Worm (Caenorhabditis elegans) whole organism, early embryonic: ENCODE results near the gene dhs-16.

ENCODE experiments used
- B0310.2 ChIP-seq: sonication (generic microtip); optimal IDR thresholded peaks from 2 replicates; lab custom pipeline; 2016; ENCODE audit warnings: mild to moderate bottlenecking, missing genetic modification characterization, missing compliant biosample characterization
- F13C5.2 ChIP-seq: sonication (generic microtip); optimal IDR thresholded peaks from 2 replicates; lab custom pipeline; 2017; ENCODE audit warnings: mild to moderate bottlenecking, missing genetic modification characterization, inconsistent platforms, missing compliant biosample characterization
- aly-1 ChIP-seq: sonication (generic microtip); optimal IDR thresholded peaks from 2 replicates; lab custom pipeline; 2016; ENCODE audit warnings: missing genetic modification characterization, missing compliant biosample characterization
- ama-1 ChIP-seq: fragments of 150-350 bp; optimal IDR thresholded peaks from 2 replicates; lab custom pipeline; 2014
- ceh-13 ChIP-seq: fragments of 200-800 bp; sonication (Bioruptor generic); optimal IDR thresholded peaks from 2 replicates; lab custom pipeline; 2018; ENCODE audit warnings: mild to moderate bottlenecking, missing genetic modification characterization, missing compliant biosample characterization
- ceh-36 ChIP-seq: sonication (generic microtip); optimal IDR thresholded peaks from 2 replicates; lab custom pipeline; 2016; ENCODE audit warnings: missing genetic modification characterization, inconsistent platforms, missing compliant biosample characterization
- ets-7 ChIP-seq: sonication (generic microtip); optimal IDR thresholded peaks from 2 replicates; lab custom pipeline; 2016; ENCODE audit warnings: missing genotype, missing genetic modification characterization, missing compliant biosample characterization
- flt-1 ChIP-seq: fragments of 200-800 bp; sonication (Bioruptor generic); IDR thresholded peaks from 2 replicates; pipeline ENCODE4 v1.3.6; 2022; ENCODE audit warnings: missing genetic modification characterization, missing compliant biosample characterization
- hmbx-1 ChIP-seq: sonication (generic microtip); optimal IDR thresholded peaks from 2 replicates; lab custom pipeline; 2016; ENCODE audit warnings: mild to moderate bottlenecking, missing genetic modification characterization, missing compliant biosample characterization
- hmg-4 ChIP-seq: fragments of 200-800 bp; sonication (Bioruptor generic); optimal IDR thresholded peaks from 2 replicates; lab custom pipeline; 2018; ENCODE audit warnings: mild to moderate bottlenecking, missing genetic modification characterization, missing compliant biosample characterization
- hnd-1 ChIP-seq: sonication (generic microtip); optimal IDR thresholded peaks from 2 replicates; lab custom pipeline; 2016; ENCODE audit warnings: missing genetic modification characterization, missing compliant biosample characterization
- pes-1 ChIP-seq: fragments of 200-800 bp; sonication (Bioruptor generic); IDR thresholded peaks from 2 replicates; pipeline ENCODE4 v1.3.6; 2022; ENCODE audit warnings: missing genetic modification reagents, missing genetic modification characterization, missing compliant biosample characterization
- scrt-1 ChIP-seq: fragments of 200-800 bp; sonication (Bioruptor generic); IDR thresholded peaks from 2 replicates; pipeline ENCODE4 v1.3.6; 2022; ENCODE audit warnings: missing genetic modification characterization, missing compliant biosample characterization
- sea-1 ChIP-seq: fragments of 200-800 bp; sonication (Bioruptor generic); conservative IDR thresholded peaks from 2 replicates; pipeline ENCODE4 v1.3.6; 2022; ENCODE audit warnings: missing genetic modification characterization, missing compliant biosample characterization
- tbx-11 ChIP-seq: fragments of 200-800 bp; sonication (Bioruptor generic); IDR thresholded peaks from 2 replicates; pipeline ENCODE4 v1.3.6; 2022; ENCODE audit warnings: missing genetic modification characterization, missing compliant biosample characterization
- tbx-37 ChIP-seq: fragments of 200-800 bp; sonication (Bioruptor generic); conservative IDR thresholded peaks from 2 replicates; pipeline ENCODE4 v1.3.6; 2022; ENCODE audit warnings: missing genetic modification reagents, missing genetic modification characterization, missing compliant biosample characterization
- tra-4 ChIP-seq: sonication (generic microtip); optimal IDR thresholded peaks from 2 replicates; lab custom pipeline; 2017; ENCODE audit warnings: missing genetic modification characterization, missing compliant biosample characterization

The dhs-16 gene

ce11 chrV:5983380-5983779 lies at the start of gene dhs-16:
Gene dhs-16 (plus strand): TSS chrV:5983745.
- no peak for TF ChIP-seq scrt-1
- no peak for TF ChIP-seq tbx-11 (GFP tag; lab: Robert Waterston, UW)
- no peak for TF ChIP-seq hmbx-1 (tag; lab: Kevin White, UChicago)
- TF ChIP-seq B0310.2 (tag; lab: Kevin White, UChicago): no peak
- no peak for TF ChIP-seq F13C5.2 (tag; lab: Kevin White, UChicago)
- TF ChIP-seq ceh-13: no peak
- TF ChIP-seq pes-1: no peak
- no peak for TF ChIP-seq tbx-37 (GFP tag; lab: Robert Waterston, UW)
- no peak for TF ChIP-seq ama-1 (lab: Kevin White, UChicago)
- TF ChIP-seq ets-7 (tag; lab: Kevin White, UChicago): no peak
- no peak for TF ChIP-seq ceh-36
- no peak for TF ChIP-seq hmg-4 (GFP tag; lab: Kevin White, UChicago)
- TF ChIP-seq tra-4 (tag; lab: Kevin White, UChicago): no peak
- TF ChIP-seq flt-1 (GFP tag; lab: Robert Waterston, UW): no peak
- no peak for TF ChIP-seq hnd-1
- no peak for TF ChIP-seq aly-1
- TF ChIP-seq sea-1 (GFP tag; lab: Robert Waterston, UW): no peak

- TF ChIP-seq tbx-37 (GFP tag; lab: Robert Waterston, UW): no peak
- TF ChIP-seq tbx-11 (GFP tag; lab: Robert Waterston, UW): no peak
- no peak for TF ChIP-seq ceh-36
- TF ChIP-seq ceh-13: no peak
- TF ChIP-seq pes-1: no peak
- TF ChIP-seq aly-1: no peak
- TF ChIP-seq flt-1 (GFP tag; lab: Robert Waterston, UW): no peak
- TF ChIP-seq tra-4 (tag; lab: Kevin White, UChicago): no peak
These were observed 46.9 kb upstream of the dhs-16 start, which contains the start of the genes M03F8.5 and M03F8.7 for ce11 chrV:5936691-5937090. Gene M03F8.5 (minus strand): TSS chrV:5936791. Gene M03F8.7 (plus strand): TSS chrV:5936939.

- no peak for TF ChIP-seq ama-1 (lab: Kevin White, UChicago)
- TF ChIP-seq tbx-37 (GFP tag; lab: Robert Waterston, UW): no peak
- no peak for TF ChIP-seq tbx-11 (GFP tag; lab: Robert Waterston, UW)
- TF ChIP-seq hmg-4 (GFP tag; lab: Kevin White, UChicago): no peak
- no peak for TF ChIP-seq sea-1 (GFP tag; lab: Robert Waterston, UW)
- no peak for TF ChIP-seq flt-1 (GFP tag; lab: Robert Waterston, UW)
- TF ChIP-seq scrt-1: no peak
- no peak for TF ChIP-seq ceh-13
- TF ChIP-seq pes-1: no peak
- TF ChIP-seq ceh-36: no peak
- no peak for TF ChIP-seq hmbx-1 (tag; lab: Kevin White, UChicago)
- no peak for TF ChIP-seq tra-4 (tag; lab: Kevin White, UChicago)
- no peak for TF ChIP-seq aly-1
- TF ChIP-seq F13C5.2 (tag; lab: Kevin White, UChicago): no peak
- TF ChIP-seq ets-7 (tag; lab: Kevin White, UChicago): no peak
- TF ChIP-seq hnd-1: no peak
- no peak for TF ChIP-seq B0310.2 (tag; lab: Kevin White, UChicago)
These were observed 44.0 kb upstream of the dhs-16 start, which contains the start of gene syf-3 for ce11 chrV:5939503-5940072. Gene syf-3 (plus strand): TSS chrV:5940022.

ce11 chrV:5943167-5943566 lies 40.4 kb upstream of the dhs-16 start, which contains the start of gene pst-1:
Gene pst-1 (plus strand): TSS chrV:5943467.
- TF ChIP-seq aly-1 (no peak), ceh-13 (no peak), pes-1 (no peak), B0310.2 (tag; lab: Kevin White, UChicago) (no peak), tra-4 (tag; lab: Kevin White, UChicago) (no peak), tbx-37 (GFP tag; lab: Robert Waterston, UW) (no peak), flt-1 (GFP tag; lab: Robert Waterston, UW) (no peak), hmg-4 (GFP tag; lab: Kevin White, UChicago) (no peak), hmbx-1 (tag; lab: Kevin White, UChicago) (no peak), hnd-1 (no peak), ceh-36 (no peak), F13C5.2 (tag; lab: Kevin White, UChicago) (no peak), ama-1 (lab: Kevin White, UChicago) (no peak), tbx-11 (GFP tag; lab: Robert Waterston, UW) (no peak), scrt-1 (no peak), ets-7 (tag; lab: Kevin White, UChicago) (no peak), sea-1 (GFP tag; lab: Robert Waterston, UW) (no peak)

- no peak for TF ChIP-seq hmbx-1 (tag; lab: Kevin White, UChicago)
These were observed 33.8 kb upstream of the dhs-16 start for ce11 chrV:5949674-5950149.

- TF ChIP-seq scrt-1 (no peak), tbx-37 (GFP tag; lab: Robert Waterston, UW) (no peak), hmg-4 (GFP tag; lab: Kevin White, UChicago) (no peak), tra-4 (tag; lab: Kevin White, UChicago) (no peak), pes-1 (no peak), sea-1 (GFP tag; lab: Robert Waterston, UW) (no peak), tbx-11 (GFP tag; lab: Robert Waterston, UW) (no peak), flt-1 (GFP tag; lab: Robert Waterston, UW) (no peak), F13C5.2 (tag; lab: Kevin White, UChicago) (no peak), aly-1 (no peak), ets-7 (tag; lab: Kevin White, UChicago) (no peak), B0310.2 (tag; lab: Kevin White, UChicago) (no peak), ceh-13 (no peak), hnd-1 (no peak), hmbx-1 (tag; lab: Kevin White, UChicago) (no peak), ama-1 (lab: Kevin White, UChicago) (no peak)
These were observed 32.4 kb upstream of the dhs-16 start, which contains the start of gene M03F8.1 for ce11 chrV:5951133-5951532. Gene M03F8.1 (plus strand): TSS chrV:5951433.

ce11 chrV:5953086-5953485 lies 30.5 kb upstream of the dhs-16 start:
- no peak for TF ChIP-seq hmg-4 (GFP tag; lab: Kevin White, UChicago)
